Worm (Caenorhabditis elegans) whole organism, L2 larva: ENCODE results near the gene Y105C5B.20.

Experiments
- C34F6.9 ChIP-seq: fragments of 150-350 bp; optimal IDR thresholded peaks from 2 replicates; lab custom pipeline; 2014; ENCODE audit warnings: missing biosample characterization, missing genetic modification characterization
- F13H6.1 ChIP-seq: sonication (generic microtip); optimal IDR thresholded peaks from 2 replicates; lab custom pipeline; 2016; ENCODE audit warnings: missing genetic modification characterization, missing compliant biosample characterization
- R02D3.7 ChIP-seq: fragments of 150-350 bp; optimal IDR thresholded peaks from 2 replicates; lab custom pipeline; 2014; ENCODE audit warnings: missing biosample characterization, missing genetic modification characterization
- Y55F3AM.14 ChIP-seq: fragments of 200-800 bp; sonication (Bioruptor generic); optimal IDR thresholded peaks from 2 replicates; lab custom pipeline; 2018; ENCODE audit warnings: mild to moderate bottlenecking, missing genetic modification characterization, missing compliant biosample characterization
- ZK546.5 ChIP-seq: sonication (generic microtip); optimal IDR thresholded peaks from 2 replicates; lab custom pipeline; 2017; ENCODE audit warnings: missing biosample characterization, missing genetic modification characterization
- alr-1 ChIP-seq: fragments of 150-350 bp; optimal IDR thresholded peaks from 2 replicates; lab custom pipeline; 2014; ENCODE audit warnings: missing biosample characterization, missing genetic modification characterization
- ama-1 ChIP-seq: fragments of 150-350 bp; optimal IDR thresholded peaks from 2 replicates; lab custom pipeline; 2018; ENCODE audit warnings: inconsistent platforms
- ceh-82 ChIP-seq: fragments of 150-350 bp; optimal IDR thresholded peaks from 2 replicates; lab custom pipeline; 2014; ENCODE audit warnings: missing biosample characterization, missing genetic modification characterization
- crh-2 ChIP-seq: sonication (generic microtip); optimal IDR thresholded peaks from 2 replicates; lab custom pipeline; 2017; ENCODE audit warnings: missing biosample characterization, missing genetic modification characterization
- dmd-4 ChIP-seq: sonication (generic microtip); optimal IDR thresholded peaks from 2 replicates; lab custom pipeline; 2017; ENCODE audit warnings: missing biosample characterization, missing genetic modification characterization
- egl-27 ChIP-seq: sonication (generic microtip); optimal IDR thresholded peaks from 3 replicates; lab custom pipeline; 2017; ENCODE audit warnings: missing biosample characterization, missing genetic modification reagents, missing genetic modification characterization
- gmeb-1 ChIP-seq: fragments of 150-350 bp; optimal IDR thresholded peaks from 2 replicates; lab custom pipeline; 2014; ENCODE audit warnings: missing biosample characterization, missing genetic modification characterization
- lin-11 ChIP-seq: fragments of 150-350 bp; sonication (generic microtip); optimal IDR thresholded peaks from 2 replicates; lab custom pipeline; 2014; ENCODE audit warnings: missing biosample characterization, missing genetic modification characterization, inconsistent platforms, mixed read lengths
- lin-13 ChIP-seq: fragments of 150-350 bp; optimal IDR thresholded peaks from 2 replicates; lab custom pipeline; 2014; ENCODE audit warnings: missing biosample characterization, missing genetic modification reagents, missing genetic modification characterization
- lin-39 ChIP-seq: fragments of 150-350 bp; optimal IDR thresholded peaks from 2 replicates; lab custom pipeline; 2014; ENCODE audit warnings: missing biosample characterization, missing genetic modification reagents, missing genetic modification characterization
- lsy-2 ChIP-seq, 2 experiments: fragments of 150-350 bp in 1 of 2; sonication (generic microtip) in 1 of 2; optimal IDR thresholded peaks; 2 replicates each; lab custom pipeline; 2014 to 2017; ENCODE audit warnings: missing biosample characterization in 2 of 2, missing genetic modification characterization in 2 of 2
- mab-5 ChIP-seq: fragments of 150-350 bp; optimal IDR thresholded peaks from 2 replicates; lab custom pipeline; 2014; ENCODE audit warnings: missing biosample characterization, missing genetic modification characterization
- mbf-1 ChIP-seq: sonication (generic microtip); optimal IDR thresholded peaks from 2 replicates; lab custom pipeline; 2017; ENCODE audit warnings: missing biosample characterization, missing genetic modification characterization
- mdl-1 ChIP-seq, 2 experiments: fragments of 150-350 bp in 1 of 2; sonication (generic microtip) in 1 of 2; optimal IDR thresholded peaks; 2 replicates each; lab custom pipeline; 2017; ENCODE audit warnings: missing biosample characterization in 2 of 2, missing genetic modification characterization in 2 of 2
- nhr-10 ChIP-seq: sonication (generic microtip); optimal IDR thresholded peaks from 2 replicates; lab custom pipeline; 2017; ENCODE audit warnings: missing biosample characterization, missing genetic modification characterization
- nhr-11 ChIP-seq: fragments of 150-350 bp; optimal IDR thresholded peaks from 2 replicates; lab custom pipeline; 2014; ENCODE audit warnings: missing biosample characterization, missing genetic modification characterization
- nhr-23 ChIP-seq: fragments of 150-350 bp; optimal IDR thresholded peaks from 2 replicates; lab custom pipeline; 2014; ENCODE audit warnings: missing biosample characterization, missing genetic modification reagents, missing genetic modification characterization
- nhr-237 ChIP-seq: fragments of 150-350 bp; optimal IDR thresholded peaks from 2 replicates; lab custom pipeline; 2014; ENCODE audit warnings: missing biosample characterization, missing genetic modification characterization
- nhr-25 ChIP-seq: fragments of 150-350 bp; sonication (generic microtip); optimal IDR thresholded peaks from 3 replicates; lab custom pipeline; 2014; ENCODE audit warnings: missing biosample characterization, missing genetic modification characterization
- nhr-6 ChIP-seq: fragments of 150-350 bp; optimal IDR thresholded peaks from 2 replicates; lab custom pipeline; 2014; ENCODE audit warnings: missing biosample characterization, missing genetic modification characterization
- nhr-77 ChIP-seq: fragments of 150-350 bp; optimal IDR thresholded peaks from 2 replicates; lab custom pipeline; 2014; ENCODE audit warnings: missing biosample characterization, missing genetic modification characterization
- peb-1 ChIP-seq: fragments of 150-350 bp; optimal IDR thresholded peaks from 2 replicates; lab custom pipeline; 2014; ENCODE audit warnings: missing biosample characterization, missing genetic modification characterization
- sem-4 ChIP-seq: fragments of 150-350 bp; optimal IDR thresholded peaks from 2 replicates; lab custom pipeline; 2014; ENCODE audit warnings: missing biosample characterization, missing genetic modification reagents, missing genetic modification characterization
- skn-1 ChIP-seq: sonication (generic microtip); optimal IDR thresholded peaks from 2 replicates; lab custom pipeline; 2017; ENCODE audit warnings: missing biosample characterization, missing genetic modification characterization
- sma-3 ChIP-seq: sonication (generic microtip); optimal IDR thresholded peaks from 2 replicates; lab custom pipeline; 2016; ENCODE audit warnings: missing genetic modification reagents, missing genetic modification characterization, missing compliant biosample characterization
- snpc-4 ChIP-seq: fragments of 150-350 bp; optimal IDR thresholded peaks from 2 replicates; lab custom pipeline; 2014; ENCODE audit warnings: missing biosample characterization, missing genetic modification characterization
- unc-39 ChIP-seq: fragments of 150-350 bp; optimal IDR thresholded peaks from 2 replicates; lab custom pipeline; 2014; ENCODE audit warnings: missing biosample characterization, missing genetic modification characterization
- unc-55 ChIP-seq: fragments of 150-350 bp; sonication (generic microtip); optimal IDR thresholded peaks from 3 replicates; lab custom pipeline; 2014; ENCODE audit warnings: missing biosample characterization, missing genetic modification reagents, missing genetic modification characterization
- unc-62 ChIP-seq: fragments of 150-350 bp; optimal IDR thresholded peaks from 2 replicates; lab custom pipeline; 2014; ENCODE audit warnings: missing biosample characterization, missing genetic modification reagents, missing genetic modification characterization
- zag-1 ChIP-seq: fragments of 150-350 bp; optimal IDR thresholded peaks from 2 replicates; lab custom pipeline; 2014; ENCODE audit warnings: missing biosample characterization, missing genetic modification characterization
- ztf-1 ChIP-seq: fragments of 200-800 bp; sonication (Bioruptor generic); conservative IDR thresholded peaks from 2 replicates; pipeline ENCODE4 v1.3.6; 2022; ENCODE audit warnings: missing genetic modification characterization, missing compliant biosample characterization
- ztf-11 ChIP-seq: sonication (generic microtip); optimal IDR thresholded peaks from 2 replicates; lab custom pipeline; 2017; ENCODE audit warnings: missing biosample characterization, missing genetic modification characterization
- ztf-4 ChIP-seq: fragments of 150-350 bp; optimal IDR thresholded peaks from 2 replicates; lab custom pipeline; 2014; ENCODE audit warnings: missing biosample characterization, missing genetic modification characterization

The Y105C5B.20 gene

DNA sequence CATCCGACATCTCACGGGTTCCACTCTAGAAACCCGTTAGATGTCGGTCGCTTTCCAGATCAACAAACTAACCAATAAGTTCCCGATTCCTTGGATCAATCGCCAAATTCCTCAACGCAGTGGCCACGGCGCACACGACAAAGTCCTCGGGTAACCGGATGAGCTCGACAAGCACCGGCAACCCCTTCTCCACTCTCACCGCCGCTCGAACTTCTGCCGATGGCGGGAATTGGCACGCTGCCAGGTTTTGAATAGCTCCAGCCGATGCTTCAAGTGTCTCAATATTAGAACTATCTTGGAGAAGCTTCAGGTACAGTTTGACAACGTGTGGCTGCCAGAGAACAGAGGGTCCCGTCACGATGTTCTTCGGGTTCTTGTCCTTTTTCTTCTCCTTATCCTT lies 5.3 kb upstream of the Y105C5B.20 start:
- TF ChIP-seq mab-5 (tag; lab: Kevin White, UChicago) (no peak), ama-1 (no peak)
- TF ChIP-seq, all 48 proteins: peak for 0

DNA sequence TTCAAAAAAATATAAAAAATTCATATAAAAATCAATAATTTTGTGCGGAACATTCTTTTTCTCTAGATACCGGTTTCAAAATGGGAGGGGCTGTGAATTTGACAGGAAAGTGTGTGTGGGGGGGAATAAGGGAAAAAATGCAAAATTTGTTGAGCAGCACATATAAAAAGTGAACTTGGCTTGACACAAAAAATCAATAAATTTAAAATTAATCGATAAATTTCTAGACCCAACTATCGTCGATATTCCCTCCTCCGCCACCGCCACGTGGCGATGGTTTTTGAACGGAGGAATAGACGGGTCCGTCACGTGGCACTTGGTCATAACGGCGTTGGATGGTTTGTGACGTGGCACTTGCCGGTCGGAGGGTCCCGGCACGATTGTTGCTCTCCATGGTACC lies 3.5 kb upstream of the Y105C5B.20 start:
- TF ChIP-seq ama-1 (no peak), ztf-1 (GFP tag; lab: Robert Waterston, UW) (no peak), ztf-11 (tag; lab: Kevin White, UChicago) (no peak), R02D3.7 (no peak), F13H6.1 (no peak), alr-1 (tag; lab: Kevin White, UChicago) (no peak), unc-62 (GFP tag; lab: Kevin White, UChicago) (no peak), nhr-23 (tag; lab: Kevin White, UChicago) (no peak), gmeb-1 (tag; lab: Kevin White, UChicago) (no peak), nhr-77 (tag; lab: Kevin White, UChicago) (no peak), mdl-1 (tag; optimal IDR thresholded peaks at IDR 0.05; lab: Kevin White, UChicago) (no peak), nhr-237 (tag; lab: Kevin White, UChicago) (no peak), Y55F3AM.14 (GFP tag; lab: Kevin White, UChicago) (no peak), skn-1 (tag; lab: Kevin White, UChicago) (no peak), nhr-10 (tag; lab: Kevin White, UChicago) (no peak), lsy-2 (tag; optimal IDR thresholded peaks at IDR 0.05; lab: Kevin White, UChicago) (no peak), sem-4 (no peak)
- TF ChIP-seq, all 48 proteins: peak for 0

ce11 chrIV:15991416-15991815 lies 3.0 kb downstream of the Y105C5B.20 start:
- TF ChIP-seq ztf-1 (GFP tag; lab: Robert Waterston, UW) (no peak), nhr-77 (tag; lab: Kevin White, UChicago) (no peak), nhr-237 (tag; lab: Kevin White, UChicago) (no peak), crh-2 (tag; lab: Kevin White, UChicago) (no peak), egl-27 (tag; lab: Kevin White, UChicago) (no peak), nhr-11 (tag; lab: Kevin White, UChicago) (no peak), unc-39 (tag; lab: Kevin White, UChicago) (no peak), ZK546.5 (tag; lab: Kevin White, UChicago) (no peak), lin-13 (no peak), nhr-23 (tag; lab: Kevin White, UChicago) (no peak), dmd-4 (tag; lab: Kevin White, UChicago) (no peak), nhr-10 (tag; lab: Kevin White, UChicago) (no peak), sma-3 (GFP tag; lab: Kevin White, UChicago) (no peak)

ce11 chrIV:15983920-15984631 lies 10.3 kb downstream of the Y105C5B.20 start, which contains the start of gene Y105C5B.19:
Y105C5B.19 (minus strand) TSS chrIV:15983970.
- TF ChIP-seq gmeb-1 (tag; lab: Kevin White, UChicago) = no peak
- TF ChIP-seq nhr-77 (tag; lab: Kevin White, UChicago) = no peak
- TF ChIP-seq nhr-237 (tag; lab: Kevin White, UChicago) = no peak
- no peak for TF ChIP-seq mbf-1 (tag; lab: Kevin White, UChicago)
- TF ChIP-seq ama-1 = no peak
- peak; percentile 42 for TF ChIP-seq crh-2 (tag; lab: Kevin White, UChicago)
- no peak for TF ChIP-seq nhr-6
- peak; percentile 50 for TF ChIP-seq lin-13
- no peak for TF ChIP-seq Y55F3AM.14 (GFP tag; lab: Kevin White, UChicago)
- no peak for TF ChIP-seq ceh-82 (tag; lab: Kevin White, UChicago)
- peak; percentile 72 for TF ChIP-seq C34F6.9 (tag; lab: Kevin White, UChicago)
- TF ChIP-seq peb-1 (tag; lab: Kevin White, UChicago) = no peak
- TF ChIP-seq unc-55 (GFP tag; lab: Kevin White, UChicago) = peak; percentile 73
- peak; percentile 40 for TF ChIP-seq F13H6.1
- TF ChIP-seq nhr-25 = no peak
- no peak for TF ChIP-seq mdl-1 (tag; optimal IDR thresholded peaks at IDR 0.05; lab: Kevin White, UChicago)
- TF ChIP-seq lin-39 (tag; lab: Kevin White, UChicago) = no peak
- no peak for TF ChIP-seq zag-1 (tag; lab: Kevin White, UChicago)
- TF ChIP-seq ztf-4 (tag; lab: Kevin White, UChicago) = no peak
- TF ChIP-seq unc-39 (tag; lab: Kevin White, UChicago) = no peak
- TF ChIP-seq snpc-4 (tag; lab: Kevin White, UChicago) = no peak
- TF ChIP-seq lin-11 = peak; percentile 19
